Fruit fly (Drosophila melanogaster): ENCODE results near the gene Srp9.

Gene Srp9

DNA sequence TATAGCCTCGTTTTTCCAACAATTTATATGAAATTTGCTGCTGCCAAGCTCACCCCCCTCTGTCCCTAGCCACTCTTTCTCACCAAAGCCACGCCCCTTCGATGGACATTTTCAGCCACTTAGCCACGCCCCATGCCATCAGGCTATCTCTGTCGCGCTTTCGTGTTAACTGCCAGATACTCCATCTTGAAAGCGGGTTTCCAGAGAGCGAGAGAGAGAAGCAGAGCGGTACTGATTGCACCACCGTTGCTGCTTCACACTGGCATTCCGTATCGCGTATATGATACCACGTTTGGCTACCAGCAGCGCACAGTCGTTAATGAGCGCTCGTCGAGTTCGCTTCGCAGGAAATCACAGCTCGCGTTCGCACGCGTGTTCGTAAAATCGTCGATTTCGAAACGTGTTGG lies 11.7 kb downstream of the Srp9 start, which contains the start of gene exex:
Gene exex, plus strand, starts transcription at position 307 of the 407 bp plus-strand sequence.
- no peak for TF ChIP-seq Sp1 (GFP tag; optimal IDR thresholded peaks at IDR 0.05)
- TF ChIP-seq jim (GFP tag; optimal IDR thresholded peaks at IDR 0.05): no peak
- TF ChIP-seq Abd-B (GFP tag; optimal IDR thresholded peaks at IDR 0.05): no peak
- TF ChIP-seq Hr83 (GFP tag; optimal IDR thresholded peaks at IDR 0.05; ENCODE audit: poor library complexity, severe bottlenecking): no peak
- no peak for TF ChIP-seq Jra (GFP tag; optimal IDR thresholded peaks at IDR 0.05)
- TF ChIP-seq dl (GFP tag; optimal IDR thresholded peaks at IDR 0.05; ENCODE audit: insufficient read depth in 1 of 2, partially characterized antibody in 2 of 2): peak in 1 of 2 experiments; percentile 59
- no peak for TF ChIP-seq Hr78 (GFP tag; optimal IDR thresholded peaks at IDR 0.05)
- no peak for TF ChIP-seq N (GFP tag; optimal IDR thresholded peaks at IDR 0.05)
- TF ChIP-seq br (GFP tag; optimal IDR thresholded peaks at IDR 0.05): no peak
- no peak for TF ChIP-seq foxo (GFP tag; optimal IDR thresholded peaks at IDR 0.05)
- TF ChIP-seq Vsx2 (GFP tag; optimal IDR thresholded peaks at IDR 0.05; ENCODE audit: partially characterized antibody): peak; percentile 53
- peak; percentile 9 for TF ChIP-seq fru (GFP tag; optimal IDR thresholded peaks at IDR 0.05)
- TF ChIP-seq sv (GFP tag; optimal IDR thresholded peaks at IDR 0.05): no peak
- TF ChIP-seq GATAd (GFP tag; optimal IDR thresholded peaks at IDR 0.05): no peak
- TF ChIP-seq psq (GFP tag; optimal IDR thresholded peaks at IDR 0.05): no peak
- TF ChIP-seq dmrt93B (GFP tag; optimal IDR thresholded peaks at IDR 0.05): no peak
- TF ChIP-seq Dif (GFP tag; optimal IDR thresholded peaks at IDR 0.05; ENCODE audit: partially characterized antibody): peak; percentile 54
- TF ChIP-seq OdsH (GFP tag; optimal IDR thresholded peaks at IDR 0.05): no peak
- TF ChIP-seq pan (optimal IDR thresholded peaks at IDR 0.05): no peak
- no peak for TF ChIP-seq lola (GFP tag; optimal IDR thresholded peaks at IDR 0.05)
- TF ChIP-seq h (GFP tag; optimal IDR thresholded peaks at IDR 0.05): peak; percentile 39
- TF ChIP-seq ey (GFP tag; optimal IDR thresholded peaks at IDR 0.05): no peak
- TF ChIP-seq Mio (GFP tag; optimal IDR thresholded peaks at IDR 0.05): no peak
- TF ChIP-seq rgr (GFP tag; optimal IDR thresholded peaks at IDR 0.05): no peak
- no peak for TF ChIP-seq CG9705 (GFP tag; optimal IDR thresholded peaks at IDR 0.05)
- no peak for TF ChIP-seq Rel (GFP tag; optimal IDR thresholded peaks at IDR 0.05)
- no peak for TF ChIP-seq Rel (tag; optimal IDR thresholded peaks at IDR 0.05)
- TF ChIP-seq Dfd (GFP tag; optimal IDR thresholded peaks at IDR 0.05): no peak

DNA sequence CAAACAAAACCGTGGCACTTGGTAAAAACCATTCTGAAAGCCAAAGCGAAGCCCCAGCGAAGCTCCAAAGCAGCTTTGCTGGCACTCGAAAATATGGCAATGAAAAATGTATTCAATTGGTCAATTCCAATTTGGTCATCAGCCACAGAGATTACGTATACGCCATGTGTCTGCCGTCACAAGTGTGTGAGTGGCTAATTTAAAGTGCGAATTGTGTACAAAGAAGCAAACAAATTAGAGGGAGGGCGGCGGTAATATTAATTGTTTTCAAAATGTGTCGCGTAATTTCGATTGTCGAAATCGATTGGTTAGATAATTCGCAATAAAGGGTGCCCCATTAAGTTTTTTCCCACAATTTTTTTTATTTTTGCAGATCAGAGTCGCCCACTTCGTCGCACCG lies 13.6 kb downstream of the Srp9 start:
- TF ChIP-seq Vsx2 (GFP tag; optimal IDR thresholded peaks at IDR 0.05; ENCODE audit: partially characterized antibody): peak; percentile 81
- TF ChIP-seq CrebA (GFP tag; optimal IDR thresholded peaks at IDR 0.05; ENCODE audit: borderline replicate concordance): no peak

- TF ChIP-seq Mio (GFP tag; optimal IDR thresholded peaks at IDR 0.05): no peak
- no peak for TF ChIP-seq dl (GFP tag; optimal IDR thresholded peaks at IDR 0.05; ENCODE audit: insufficient read depth in 1 of 2, partially characterized antibody in 2 of 2)
- no peak for TF ChIP-seq Dfd (GFP tag; optimal IDR thresholded peaks at IDR 0.05)
- no peak for TF ChIP-seq Hr78 (GFP tag; optimal IDR thresholded peaks at IDR 0.05)
- no peak for TF ChIP-seq Dif (GFP tag; optimal IDR thresholded peaks at IDR 0.05; ENCODE audit: partially characterized antibody)
- peak; percentile 69 for TF ChIP-seq CrebA (GFP tag; optimal IDR thresholded peaks at IDR 0.05; ENCODE audit: borderline replicate concordance)
- TF ChIP-seq Abd-B (GFP tag; optimal IDR thresholded peaks at IDR 0.05): no peak
- TF ChIP-seq CG9705 (GFP tag; optimal IDR thresholded peaks at IDR 0.05): no peak
- no peak for TF ChIP-seq Hr83 (GFP tag; optimal IDR thresholded peaks at IDR 0.05; ENCODE audit: poor library complexity, severe bottlenecking)
- TF ChIP-seq woc (GFP tag; optimal IDR thresholded peaks at IDR 0.05): no peak
- no peak for TF ChIP-seq CG32264 (GFP tag; optimal IDR thresholded peaks at IDR 0.05)
- TF ChIP-seq foxo (GFP tag; optimal IDR thresholded peaks at IDR 0.05): no peak
- peak; percentile 57 for TF ChIP-seq Vsx2 (GFP tag; optimal IDR thresholded peaks at IDR 0.05; ENCODE audit: partially characterized antibody)
- no peak for TF ChIP-seq tai (GFP tag; optimal IDR thresholded peaks at IDR 0.05)
- no peak for TF ChIP-seq sage (GFP tag; optimal IDR thresholded peaks at IDR 0.05)
- no peak for TF ChIP-seq GATAd (GFP tag; optimal IDR thresholded peaks at IDR 0.05)
- peak; percentile 24 for TF ChIP-seq Rel (GFP tag; optimal IDR thresholded peaks at IDR 0.05)
- no peak for TF ChIP-seq Rel (tag; optimal IDR thresholded peaks at IDR 0.05)
- no peak for TF ChIP-seq rgr (GFP tag; optimal IDR thresholded peaks at IDR 0.05)
- no peak for TF ChIP-seq jim (GFP tag; optimal IDR thresholded peaks at IDR 0.05)
- no peak for TF ChIP-seq sv (GFP tag; optimal IDR thresholded peaks at IDR 0.05)
- peak; percentile 52 for TF ChIP-seq h (GFP tag; optimal IDR thresholded peaks at IDR 0.05)
- TF ChIP-seq brk (GFP tag; optimal IDR thresholded peaks at IDR 0.05): no peak
- TF ChIP-seq psq (GFP tag; optimal IDR thresholded peaks at IDR 0.05): no peak
- TF ChIP-seq dsf (GFP tag; optimal IDR thresholded peaks at IDR 0.05; ENCODE audit: borderline replicate concordance): no peak
- TF ChIP-seq ey (GFP tag; optimal IDR thresholded peaks at IDR 0.05): no peak
- no peak for TF ChIP-seq dmrt93B (GFP tag; optimal IDR thresholded peaks at IDR 0.05)
- TF ChIP-seq Sp1 (GFP tag; optimal IDR thresholded peaks at IDR 0.05): peak; percentile 26
Observed at dm6 chr3L:7951841-7952240, 15.7 kb downstream of the Srp9 start.
